Worm (Caenorhabditis elegans): ENCODE data around the gene T23B5.4.

DNA sequence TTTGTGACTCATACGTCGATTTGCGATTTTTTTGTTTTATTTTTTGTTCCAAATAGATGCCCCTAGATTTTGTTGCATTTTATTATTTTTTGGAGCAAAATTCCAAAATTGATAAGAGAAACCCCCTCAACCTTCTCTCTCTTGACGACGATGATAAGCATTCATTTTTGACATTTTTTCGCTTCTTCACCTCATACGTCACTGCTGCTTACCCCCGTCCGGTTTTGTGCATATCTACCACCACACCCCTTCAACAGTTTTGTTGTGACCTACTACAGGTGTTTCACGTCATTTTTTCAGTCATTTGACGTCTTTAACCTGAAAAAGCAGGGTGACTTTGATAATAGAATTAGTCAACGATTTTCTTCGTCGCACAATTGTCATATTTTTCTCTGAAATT, 24.1 kb downstream of the T23B5.4 start:
- no peak for TF ChIP-seq nhr-48 (tag; optimal IDR thresholded peaks at IDR 0.05)
- no peak for TF ChIP-seq F44E2.7 (GFP tag; IDR thresholded peaks at IDR 0.05)
- TF ChIP-seq ztf-11 (tag; optimal IDR thresholded peaks at IDR 0.05), result no peak
- TF ChIP-seq ces-1 (GFP tag; optimal IDR thresholded peaks at IDR 0.05), result no peak
- TF ChIP-seq ceh-62 (tag; optimal IDR thresholded peaks at IDR 0.05), result no peak
- no peak for TF ChIP-seq ama-1 (optimal IDR thresholded peaks at IDR 0.05)

Data from whole organism, L4 larva.